Worm (Caenorhabditis elegans): ENCODE data around the gene Y54G2A.37.
A peak's percentile ranks its signal among the peaks of the same experiment; 100 is the strongest.
"Not testable (repeated sequence)": the region's sequence is repeated elsewhere in the genome, so short reads cannot be mapped to it uniquely, and the experiment has no call there.

Y54G2A.37 gene

DNA sequence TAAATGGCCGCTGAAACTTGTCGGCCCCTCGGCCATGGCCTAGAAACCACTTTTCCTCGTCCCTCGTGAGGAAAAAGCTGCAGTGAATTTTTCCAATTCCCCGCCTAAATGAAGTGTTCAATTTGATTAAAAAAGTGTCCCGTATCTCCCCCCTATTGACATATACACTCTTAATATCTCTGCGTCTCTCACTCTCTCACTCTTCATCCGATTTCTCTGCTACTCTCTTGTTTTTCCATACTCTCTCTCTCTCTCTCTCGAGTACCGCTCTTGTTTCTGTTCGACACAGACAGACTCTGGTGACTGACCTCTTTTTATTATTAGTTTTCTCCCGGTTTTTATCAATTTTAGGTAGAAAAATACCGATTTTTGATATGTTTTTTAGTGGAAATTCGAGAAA lies 35.5 kb upstream of the Y54G2A.37 start (continued):
- TF ChIP-seq ceh-8 (GFP tag; optimal IDR thresholded peaks at IDR 0.05): no peak
- no peak for TF ChIP-seq nhr-237 (tag; optimal IDR thresholded peaks at IDR 0.05)
- TF ChIP-seq nhr-19 (GFP tag; conservative IDR thresholded peaks at IDR 0.05): no peak
- peak; percentile 46 to 57 for TF ChIP-seq lsy-2 (tag; optimal IDR thresholded peaks at IDR 0.05)
- peak; percentile 3 to 46 (median 40) for TF ChIP-seq ceh-82 (tag; optimal IDR thresholded peaks at IDR 0.05)
- TF ChIP-seq swsn-7 (tag; optimal IDR thresholded peaks at IDR 0.05): peak; percentile 36
- peak; percentile 45 to 55 for TF ChIP-seq lin-35 (GFP tag; optimal IDR thresholded peaks at IDR 0.05)
- peak; percentile 54 for TF ChIP-seq nhr-47 (tag; optimal IDR thresholded peaks at IDR 0.05)
- TF ChIP-seq nhr-12 (tag; optimal IDR thresholded peaks at IDR 0.05): no peak
- peak; percentile 48 for TF ChIP-seq nhr-90 (tag; optimal IDR thresholded peaks at IDR 0.05; ENCODE audit: poor library complexity)
- no peak for TF ChIP-seq alr-1 (tag; optimal IDR thresholded peaks at IDR 0.05; ENCODE audit: borderline replicate concordance)

DNA sequence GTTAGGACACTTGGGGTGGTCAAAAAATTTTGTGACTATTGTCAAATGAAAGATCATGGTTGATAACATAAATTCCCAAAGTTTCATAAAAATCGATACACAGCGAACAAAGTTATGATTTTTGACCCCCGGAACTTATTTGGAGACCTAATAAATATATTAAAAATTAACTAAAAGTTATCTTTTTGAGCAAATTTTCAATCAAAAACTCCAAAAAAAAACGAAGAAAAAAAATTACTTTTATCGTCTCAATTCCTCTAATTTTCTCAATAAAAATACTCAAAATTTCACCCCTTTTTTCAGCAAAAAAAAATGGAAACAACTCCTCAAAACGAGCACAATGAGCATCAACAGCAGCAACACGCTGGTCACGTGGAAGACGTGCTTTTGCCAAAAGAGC lies 32.1 kb upstream of the Y54G2A.37 start, which contains the start of gene atln-1:
atln-1 (plus strand) TSS at position 301 of the 400 bp plus-strand sequence.
- TF ChIP-seq lsy-2, mef-2, unc-30 (tag; optimal IDR thresholded peaks at IDR 0.05): not testable (repeated sequence)

DNA sequence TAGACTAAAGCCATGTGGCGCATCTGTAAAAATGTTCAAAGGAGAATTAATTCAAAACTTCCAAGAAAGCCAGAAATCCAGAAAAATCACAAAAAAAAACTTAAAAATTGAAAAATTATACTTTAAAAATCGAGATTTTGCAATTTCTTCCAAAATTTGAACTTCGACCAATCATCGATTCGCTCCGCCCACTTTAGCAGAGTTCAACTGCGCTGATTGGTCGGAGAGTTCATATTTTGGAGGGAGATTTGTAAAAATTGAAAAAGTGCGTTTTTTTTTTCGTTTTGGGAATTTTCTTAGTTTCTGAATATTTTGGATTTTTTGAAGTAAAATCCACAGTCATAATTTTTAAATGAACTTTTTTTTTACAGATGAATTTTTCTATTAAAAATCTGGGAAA lies 26.6 kb upstream of the Y54G2A.37 start:
- TF ChIP-seq lir-3 (tag; optimal IDR thresholded peaks at IDR 0.05; ENCODE audit: poor library complexity) (no peak), efl-3 (GFP tag; optimal IDR thresholded peaks at IDR 0.05) (no peak), lin-14 (GFP tag; optimal IDR thresholded peaks at IDR 0.05) (no peak), mep-1 (tag; optimal IDR thresholded peaks at IDR 0.05) (no peak), efl-1 (optimal IDR thresholded peaks at IDR 0.05) (no peak), efl-1 (GFP tag; optimal IDR thresholded peaks at IDR 0.05 in 1 of 2) (peak in 1 of 2 experiments; percentile 25)

DNA sequence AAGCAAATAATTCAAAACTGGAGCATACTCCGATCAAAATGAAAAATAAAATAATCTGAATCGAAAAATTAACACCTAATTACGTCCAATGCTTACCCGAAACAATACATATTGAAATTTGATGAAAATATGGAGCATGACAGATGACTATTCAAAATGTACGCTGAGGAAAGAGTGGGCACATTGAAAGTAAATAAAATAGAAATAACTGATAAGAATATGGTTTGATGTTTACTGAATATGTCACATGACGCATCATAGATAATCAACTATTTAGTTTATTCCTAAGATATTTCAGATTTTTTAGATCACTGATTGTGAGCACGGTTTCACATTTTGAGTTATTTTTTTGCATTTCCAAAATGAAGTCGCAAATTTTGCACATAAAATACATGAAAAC lies 22.2 kb upstream of the Y54G2A.37 start, which contains the start of gene Y54G2A.52:
Y54G2A.52 (minus strand) TSS at position 348 of the 400 bp plus-strand sequence.
- TF ChIP-seq lin-35 (GFP tag; optimal IDR thresholded peaks at IDR 0.05) (peak in 1 of 2 experiments; percentile 38), elt-2 (tag; optimal IDR thresholded peaks at IDR 0.05) (peak; percentile 63), zag-1 (tag; optimal IDR thresholded peaks at IDR 0.05) (no peak), lsy-2 (tag; optimal IDR thresholded peaks at IDR 0.05) (no peak), vab-15 (tag; optimal IDR thresholded peaks at IDR 0.05) (no peak)

DNA sequence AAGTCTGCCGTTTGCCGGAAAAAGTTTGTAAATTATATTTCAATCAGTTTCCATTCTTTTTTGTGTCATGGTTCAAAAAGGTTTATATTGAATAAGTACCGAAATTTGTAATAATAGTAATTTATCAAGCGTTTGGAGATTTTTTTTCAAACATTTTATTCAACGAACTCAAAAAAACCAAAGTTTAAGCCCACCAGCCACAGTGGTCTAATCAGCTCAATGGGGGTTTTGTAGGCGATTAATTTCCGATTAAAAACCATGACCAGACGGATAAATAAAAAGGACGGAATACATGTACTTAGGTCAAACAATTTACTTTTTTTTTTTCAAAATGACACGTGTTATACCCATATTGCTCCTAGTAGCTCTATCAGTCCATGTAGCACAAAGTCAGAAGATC lies 21.1 kb upstream of the Y54G2A.37 start, which contains the start of gene Y54G2A.10:
Y54G2A.10 (plus strand) TSS at position 301 of the 400 bp plus-strand sequence.
- TF ChIP-seq C04F5.9 (tag; optimal IDR thresholded peaks at IDR 0.05): no peak
- TF ChIP-seq sup-37 (GFP tag; optimal IDR thresholded peaks at IDR 0.05): no peak
- TF ChIP-seq snu-23 (GFP tag; optimal IDR thresholded peaks at IDR 0.05): peak; percentile 4

DNA sequence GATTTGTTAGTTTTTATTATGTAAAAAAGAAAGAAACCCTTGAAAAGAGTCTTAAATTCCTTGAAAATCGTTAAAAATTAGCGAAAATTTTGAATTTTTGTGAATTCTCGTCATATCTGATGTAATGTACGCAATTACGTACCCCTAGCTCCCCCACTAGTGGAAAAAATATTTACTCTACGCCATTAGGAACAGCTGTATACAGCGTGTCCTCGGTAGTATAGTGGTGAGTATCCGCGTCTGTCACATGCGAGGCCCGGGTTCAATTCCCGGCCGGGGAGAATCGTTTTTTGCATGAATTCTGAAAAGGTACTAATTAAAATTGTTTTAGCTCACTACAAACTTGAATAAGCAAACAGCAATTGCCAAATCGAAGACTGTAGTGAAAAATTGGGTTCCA lies 20.6 kb upstream of the Y54G2A.37 start:
- TF ChIP-seq efl-1 (optimal IDR thresholded peaks at IDR 0.05) (no peak), efl-1 (GFP tag; optimal IDR thresholded peaks at IDR 0.05 in 1 of 2) (peak in 1 of 2 experiments; percentile 41), grh-1 (GFP tag; IDR thresholded peaks at IDR 0.05) (no peak), lin-13 (GFP tag; optimal IDR thresholded peaks at IDR 0.05) (no peak)

DNA sequence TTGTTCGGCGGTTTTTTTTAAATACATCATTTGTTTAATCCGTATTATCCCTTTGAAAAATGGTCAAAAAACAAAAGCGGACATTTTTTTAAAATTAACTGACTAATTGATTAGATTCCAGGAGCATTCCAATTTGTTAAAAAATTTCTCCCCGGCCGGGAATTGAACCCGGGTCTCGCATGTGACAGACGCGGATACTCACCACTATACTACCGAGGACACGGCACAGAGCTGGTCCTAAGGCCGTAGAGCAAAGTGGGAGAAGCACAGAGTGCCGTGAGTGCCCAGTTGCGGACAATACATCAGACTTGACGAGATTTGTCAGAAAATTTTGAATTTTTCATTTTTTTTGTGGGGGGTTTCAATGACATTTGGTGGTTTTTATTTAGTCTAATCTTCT lies 19.5 kb upstream of the Y54G2A.37 start:
- TF ChIP-seq zag-1 (tag; optimal IDR thresholded peaks at IDR 0.05) (no peak), nhr-85 (tag) (no peak), alr-1 (tag; optimal IDR thresholded peaks at IDR 0.05; ENCODE audit: borderline replicate concordance) (no peak), lin-35 (GFP tag; optimal IDR thresholded peaks at IDR 0.05) (no peak), lin-15B (tag; optimal IDR thresholded peaks at IDR 0.05) (no peak), sptf-1 (tag; optimal IDR thresholded peaks at IDR 0.05) (no peak), pax-3 (tag; optimal IDR thresholded peaks at IDR 0.05) (no peak), nhr-11 (tag; optimal IDR thresholded peaks at IDR 0.05) (no peak), rnt-1 (tag; optimal IDR thresholded peaks at IDR 0.05) (peak; percentile 9), C34B4.2 (tag; optimal IDR thresholded peaks at IDR 0.05) (no peak), unc-130 (tag; optimal IDR thresholded peaks at IDR 0.05) (no peak), efl-1 (optimal IDR thresholded peaks at IDR 0.05) (peak in 1 of 2 experiments; percentile 48), efl-1 (GFP tag; optimal IDR thresholded peaks at IDR 0.05 in 1 of 2) (peak in 1 of 2 experiments; percentile 3), dsc-1 (tag; optimal IDR thresholded peaks at IDR 0.05) (no peak), Y116A8C.19 (tag; optimal IDR thresholded peaks at IDR 0.05; ENCODE audit: borderline replicate concordance) (no peak), dpl-1 (GFP tag; optimal IDR thresholded peaks at IDR 0.05) (no peak), hpl-2 (GFP tag; optimal IDR thresholded peaks at IDR 0.05) (peak; percentile 4), nhr-77 (tag; optimal IDR thresholded peaks at IDR 0.05) (no peak)

All from whole organism, L1 larva.